Fruit fly (Drosophila melanogaster) whole organism, embryonic: ENCODE measurements around the gene dpr20.

Source experiments
- B-H2 ChIP-seq: fragments of 200-800 bp; sonication (Bioruptor generic); optimal IDR thresholded peaks from 2 replicates; lab custom pipeline; 2018; ENCODE audit warnings: missing biosample characterization, mild to moderate bottlenecking, missing genetic modification characterization
- CG1024 ChIP-seq: fragments of 200-800 bp; sonication (Bioruptor generic); IDR thresholded peaks from 2 replicates; pipeline ENCODE4 v1.3.6; 2022; ENCODE audit warnings: missing biosample characterization, missing genetic modification characterization
- CG10321 ChIP-seq: fragments of 200-800 bp; sonication (Bioruptor generic); IDR thresholded peaks from 2 replicates; pipeline ENCODE4 v1.3.6; 2022; ENCODE audit warnings: missing biosample characterization, missing genetic modification characterization
- CG11456 ChIP-seq: fragments of 200-800 bp; sonication (Bioruptor generic); IDR thresholded peaks from 3 replicates; pipeline ENCODE4 v1.3.6; 2022; ENCODE audit warnings: missing biosample characterization, missing genetic modification characterization
- CG12155 ChIP-seq: fragments of 200-800 bp; sonication (Bioruptor generic); optimal IDR thresholded peaks from 3 replicates; lab custom pipeline; 2016; ENCODE audit warnings: missing biosample characterization, missing genetic modification characterization
- CG13123 ChIP-seq: fragments of 200-800 bp; sonication (Bioruptor generic); optimal IDR thresholded peaks from 2 replicates; lab custom pipeline; 2016; ENCODE audit warnings: missing biosample characterization, missing genetic modification characterization
- CG15073 ChIP-seq: fragments of 200-800 bp; sonication (Bioruptor generic); optimal IDR thresholded peaks from 2 replicates; lab custom pipeline; 2016; ENCODE audit warnings: missing biosample characterization, missing genetic modification characterization
- CG15696 ChIP-seq: fragments of 200-800 bp; sonication (Bioruptor generic); optimal IDR thresholded peaks from 2 replicates; lab custom pipeline; 2019; ENCODE audit warnings: missing biosample characterization, mild to moderate bottlenecking, missing genetic modification characterization, moderate library complexity
- CG17361 ChIP-seq: fragments of 200-800 bp; sonication (Bioruptor generic); IDR thresholded peaks from 3 replicates; pipeline ENCODE4 v1.3.6; 2022; ENCODE audit warnings: missing biosample characterization, missing genetic modification characterization
- CG17802 ChIP-seq: fragments of 200-800 bp; sonication (Bioruptor generic); optimal IDR thresholded peaks from 2 replicates; lab custom pipeline; 2018; ENCODE audit warnings: missing biosample characterization, mild to moderate bottlenecking, missing genetic modification characterization, moderate library complexity
- CG2678 ChIP-seq: fragments of 200-800 bp; sonication (Bioruptor generic); optimal IDR thresholded peaks from 3 replicates; lab custom pipeline; 2019; ENCODE audit warnings: missing biosample characterization, mild to moderate bottlenecking, missing genetic modification characterization, moderate library complexity
- CG3281 ChIP-seq: fragments of 200-800 bp; sonication (Bioruptor generic); optimal IDR thresholded peaks from 3 replicates; lab custom pipeline; 2017; ENCODE audit warnings: missing biosample characterization, mild to moderate bottlenecking, missing genetic modification characterization
- CG34376 ChIP-seq: fragments of 200-800 bp; sonication (Bioruptor generic); optimal IDR thresholded peaks from 2 replicates; lab custom pipeline; 2018; ENCODE audit warnings: missing biosample characterization, mild to moderate bottlenecking, missing genetic modification characterization
- CG4360 ChIP-seq: fragments of 200-800 bp; sonication (Bioruptor generic); IDR thresholded peaks from 2 replicates; pipeline ENCODE4 v1.3.6; 2022; ENCODE audit warnings: missing biosample characterization, missing genetic modification characterization
- CG4730 ChIP-seq: fragments of 200-800 bp; sonication (Bioruptor generic); IDR thresholded peaks from 2 replicates; pipeline ENCODE4 v1.3.6; 2022; ENCODE audit warnings: missing biosample characterization, missing genetic modification characterization
- CG5245 ChIP-seq: fragments of 200-800 bp; sonication (Bioruptor generic); optimal IDR thresholded peaks from 3 replicates; lab custom pipeline; 2016; ENCODE audit warnings: missing biosample characterization, missing genetic modification characterization
- CG6854 ChIP-seq: fragments of 200-800 bp; sonication (Bioruptor generic); optimal IDR thresholded peaks from 3 replicates; lab custom pipeline; 2017; ENCODE audit warnings: missing biosample characterization, mild to moderate bottlenecking, missing genetic modification characterization
- CG7271 ChIP-seq: fragments of 200-800 bp; sonication (Bioruptor generic); optimal IDR thresholded peaks from 2 replicates; lab custom pipeline; 2018; ENCODE audit warnings: missing biosample characterization, mild to moderate bottlenecking, missing genetic modification characterization, moderate library complexity
- CG7745 ChIP-seq: fragments of 200-800 bp; sonication (Bioruptor generic); optimal IDR thresholded peaks from 2 replicates; lab custom pipeline; 2018; ENCODE audit warnings: missing biosample characterization, mild to moderate bottlenecking, missing genetic modification characterization, moderate library complexity
- CG9932 ChIP-seq: fragments of 200-800 bp; sonication (Bioruptor generic); IDR thresholded peaks from 2 replicates; pipeline ENCODE4 v1.3.6; 2022; ENCODE audit warnings: missing biosample characterization, missing genetic modification characterization
- Drgx ChIP-seq: fragments of 200-800 bp; sonication (Bioruptor generic); IDR thresholded peaks from 2 replicates; pipeline ENCODE4 v1.3.6; 2022; ENCODE audit warnings: missing biosample characterization, missing genetic modification characterization
- Fer3 ChIP-seq: fragments of 200-800 bp; sonication (Bioruptor generic); optimal IDR thresholded peaks from 2 replicates; lab custom pipeline; 2018; ENCODE audit warnings: missing biosample characterization, mild to moderate bottlenecking, missing genetic modification characterization, moderate library complexity
- Hand ChIP-seq: fragments of 200-800 bp; sonication (Bioruptor generic); optimal IDR thresholded peaks from 2 replicates; lab custom pipeline; 2017; ENCODE audit warnings: mild to moderate bottlenecking, missing biosample characterization, missing genetic modification reagents, missing genetic modification characterization
- Hr39 ChIP-seq: fragments of >200 bp; optimal IDR thresholded peaks from 2 replicates; lab custom pipeline; 2017
- Hsf ChIP-seq: fragments of 200-800 bp; sonication (Bioruptor generic); optimal IDR thresholded peaks from 3 replicates; lab custom pipeline; 2016; ENCODE audit warnings: missing biosample characterization, missing genetic modification characterization
- Med ChIP-seq: fragments of 200-800 bp; sonication (Bioruptor generic); peaks from one replicate; lab custom pipeline; 2016; ENCODE audit warnings: missing biosample characterization, missing genetic modification characterization, mild to moderate bottlenecking, inconsistent platforms, moderate library complexity
- Meics ChIP-seq: fragments of 200-800 bp; sonication (Bioruptor generic); optimal IDR thresholded peaks from 2 replicates; lab custom pipeline; 2017; ENCODE audit warnings: missing biosample characterization, mild to moderate bottlenecking, missing genetic modification characterization
- Nf-YA ChIP-seq: fragments of 200-800 bp; sonication (Bioruptor generic); IDR thresholded peaks from 2 replicates; pipeline ENCODE4 v1.3.6; 2022; ENCODE audit warnings: missing biosample characterization, missing genetic modification characterization
- Rfx ChIP-seq: fragments of 200-800 bp; sonication (Bioruptor generic); IDR thresholded peaks from 2 replicates; pipeline ENCODE4 v1.3.6; 2022; ENCODE audit warnings: missing biosample characterization, missing genetic modification characterization
- Taf1 ChIP-seq: fragments of 200-800 bp; sonication (Bioruptor generic); IDR thresholded peaks from 2 replicates; pipeline ENCODE4 v1.3.6; 2022; ENCODE audit warnings: missing biosample characterization, missing genetic modification characterization
- Trl ChIP-seq, 3 experiments: fragments of >200 bp in 2 of 3; fragments of 200-800 bp in 1 of 3; sonication (Bioruptor generic) in 1 of 3; optimal IDR thresholded peaks; 2 replicates in 1 of 3; 3 replicates in 2 of 3; lab custom pipeline; 2016 to 2017; ENCODE audit warnings: missing biosample characterization in 1 of 3, missing genetic modification characterization in 1 of 3
- Vsx1 ChIP-seq: fragments of 200-800 bp; sonication (Bioruptor generic); optimal IDR thresholded peaks from 2 replicates; lab custom pipeline; 2017; ENCODE audit warnings: missing biosample characterization, mild to moderate bottlenecking, missing genetic modification characterization, missing genetic modification reagents
- ab ChIP-seq: fragments of 200-800 bp; sonication (Bioruptor generic); optimal IDR thresholded peaks from 2 replicates; lab custom pipeline; 2016; ENCODE audit warnings: missing biosample characterization, missing genetic modification characterization
- caup ChIP-seq: fragments of 200-800 bp; sonication (Bioruptor generic); optimal IDR thresholded peaks from 3 replicates; lab custom pipeline; 2017; ENCODE audit warnings: missing biosample characterization, mild to moderate bottlenecking, missing genetic modification characterization, moderate library complexity; ENCODE audit not compliant: severe bottlenecking
- chm ChIP-seq: fragments of 200-800 bp; sonication (Bioruptor generic); IDR thresholded peaks from 2 replicates; pipeline ENCODE4 v1.3.6; 2022; ENCODE audit warnings: missing biosample characterization, missing genetic modification characterization
- crc ChIP-seq: fragments of 200-800 bp; sonication (Bioruptor generic); optimal IDR thresholded peaks from 2 replicates; lab custom pipeline; 2016; ENCODE audit warnings: missing biosample characterization, missing genetic modification characterization
- dmrt11E ChIP-seq: fragments of 200-800 bp; sonication (Bioruptor generic); optimal IDR thresholded peaks from 3 replicates; lab custom pipeline; 2018; ENCODE audit warnings: missing biosample characterization, mild to moderate bottlenecking, missing genetic modification characterization, moderate library complexity
- ewg ChIP-seq: fragments of 200-800 bp; sonication (Bioruptor generic); optimal IDR thresholded peaks from 3 replicates; lab custom pipeline; 2017; ENCODE audit warnings: mild to moderate bottlenecking, missing biosample characterization, missing genetic modification reagents, missing genetic modification characterization
- hkb ChIP-seq, 2 experiments: fragments of 200-800 bp in 1 of 2; fragments of >200 bp in 1 of 2; sonication (Bioruptor generic) in 1 of 2; IDR thresholded peaks in 1 of 2; optimal IDR thresholded peaks in 1 of 2; 2 replicates each; pipeline versions ENCODE4 v1.3.6 to Lab custom; 2017 to 2022; ENCODE audit warnings: missing biosample characterization in 1 of 2, missing genetic modification characterization in 1 of 2
- lab ChIP-seq: fragments of 200-800 bp; sonication (Bioruptor generic); optimal IDR thresholded peaks from 3 replicates; lab custom pipeline; 2017; ENCODE audit warnings: missing biosample characterization, missing genetic modification characterization, mild to moderate bottlenecking, moderate library complexity, missing genetic modification reagents
- maf-S ChIP-seq: fragments of 200-800 bp; sonication (Bioruptor generic); optimal IDR thresholded peaks from 2 replicates; lab custom pipeline; 2016; ENCODE audit warnings: missing biosample characterization, missing genetic modification characterization
- mam ChIP-seq: fragments of 200-800 bp; sonication (Bioruptor generic); optimal IDR thresholded peaks from 3 replicates; lab custom pipeline; 2016; ENCODE audit warnings: missing biosample characterization, missing genetic modification characterization
- odd ChIP-seq: fragments of 200-800 bp; sonication (Bioruptor generic); optimal IDR thresholded peaks from 2 replicates; lab custom pipeline; 2017; ENCODE audit warnings: missing biosample characterization, mild to moderate bottlenecking, missing genetic modification characterization
- slbo ChIP-seq: fragments of 200-800 bp; sonication (Bioruptor generic); IDR thresholded peaks from 2 replicates; pipeline ENCODE4 v1.3.6; 2022; ENCODE audit warnings: missing biosample characterization, missing genetic modification characterization
- slou ChIP-seq: fragments of 200-800 bp; sonication (Bioruptor generic); optimal IDR thresholded peaks from 3 replicates; lab custom pipeline; 2016; ENCODE audit warnings: missing biosample characterization, missing genetic modification characterization
- sna ChIP-seq: fragments of 200-800 bp; sonication (Bioruptor generic); IDR thresholded peaks from 2 replicates; pipeline ENCODE4 v1.3.6; 2022; ENCODE audit warnings: missing biosample characterization, missing genetic modification characterization; ENCODE audit not compliant: partially characterized antibody
- toy ChIP-seq: fragments of 200-800 bp; sonication (Bioruptor generic); IDR thresholded peaks from 2 replicates; pipeline ENCODE4 v1.3.6; 2022; ENCODE audit warnings: missing biosample characterization, missing genetic modification characterization
- tup ChIP-seq: fragments of 200-800 bp; sonication (Bioruptor generic); optimal IDR thresholded peaks from 2 replicates; lab custom pipeline; 2016; ENCODE audit warnings: missing biosample characterization, mild to moderate bottlenecking, missing genetic modification characterization, moderate library complexity
- vvl ChIP-seq: fragments of 200-800 bp; sonication (Bioruptor generic); IDR thresholded peaks from 2 replicates; pipeline ENCODE4 v1.3.6; 2022; ENCODE audit warnings: missing biosample characterization, missing genetic modification characterization
- yki ChIP-seq: fragments of >200 bp; optimal IDR thresholded peaks from 3 replicates; lab custom pipeline; 2018
- zfh1 ChIP-seq: fragments of 200-800 bp; sonication (Bioruptor generic); IDR thresholded peaks from 3 replicates; pipeline ENCODE4 v1.3.6; 2022; ENCODE audit warnings: missing biosample characterization, missing genetic modification characterization

The dpr20 gene

dm6 chr3L:884239-884638, 27.2 kb upstream of the dpr20 start (continued):
- TF ChIP-seq yki (lab: Kevin White, UChicago), result no peak
- TF ChIP-seq Nf-YA (GFP tag; lab: Robert Waterston, UW), result no peak
- no peak for TF ChIP-seq B-H2 (GFP tag; lab: Kevin White, UChicago)
- no peak for TF ChIP-seq crc (GFP tag; lab: Kevin White, UChicago)
- TF ChIP-seq Taf1, result peak; percentile 7; the same call in 1 of the 2 replicates
- TF ChIP-seq ab (GFP tag; lab: Kevin White, UChicago), result no peak
- no peak for TF ChIP-seq dmrt11E
- TF ChIP-seq Med (GFP tag; lab: Kevin White, UChicago), result peak; percentile 84
- TF ChIP-seq CG4730 (GFP tag; lab: Robert Waterston, UW), result no peak
- TF ChIP-seq CG17361 (GFP tag; lab: Robert Waterston, UW), result no peak
- TF ChIP-seq CG13123 (GFP tag; lab: Kevin White, UChicago), result no peak
- TF ChIP-seq zfh1 (GFP tag; lab: Robert Waterston, UW), result peak; percentile 13; the same call in 1 of the 3 replicates
- TF ChIP-seq Drgx (GFP tag; lab: Robert Waterston, UW), result peak; percentile 24; the same call in 1 of the 2 replicates
- TF ChIP-seq Meics (GFP tag; lab: Kevin White, UChicago), result peak; percentile 33
- TF ChIP-seq CG12155, result no peak
- TF ChIP-seq caup (GFP tag; lab: Kevin White, UChicago), result peak; percentile 28
- no peak for TF ChIP-seq CG15696 (tag; lab: Kevin White, UChicago)
- no peak for TF ChIP-seq Vsx1 (GFP tag; lab: Kevin White, UChicago)
- TF ChIP-seq slbo, result no peak
- TF ChIP-seq tup (GFP tag; lab: Kevin White, UChicago), result no peak
- no peak for TF ChIP-seq Hr39 (lab: Kevin White, UChicago)
- no peak for TF ChIP-seq ewg
- no peak for TF ChIP-seq CG17802 (tag; lab: Kevin White, UChicago)
- TF ChIP-seq toy (GFP tag; lab: Robert Waterston, UW), result no peak
- peak; percentile 15 for TF ChIP-seq CG3281 (GFP tag; lab: Kevin White, UChicago)
- no peak for TF ChIP-seq CG10321 (GFP tag; lab: Robert Waterston, UW)
- TF ChIP-seq sna, result no peak
- TF ChIP-seq CG6854 (GFP tag; lab: Kevin White, UChicago), result no peak
- TF ChIP-seq CG4360, result no peak
- TF ChIP-seq chm, result no peak
- peak; percentile 66 for TF ChIP-seq Rfx (GFP tag; lab: Robert Waterston, UW)
- peak; percentile 23; the same call in 1 of the 2 replicates for TF ChIP-seq CG9932 (GFP tag; lab: Robert Waterston, UW)
- no peak for TF ChIP-seq Hsf (GFP tag; lab: Kevin White, UChicago)
- no peak for TF ChIP-seq CG1024
- TF ChIP-seq CG11456, result 0 out of 3 replicates have a peak, but pooled peaks have one; percentile 4
- TF ChIP-seq hkb (optimal IDR thresholded peaks at IDR 0.05; lab: Kevin White, UChicago), result no peak
- 0 out of 2 replicates have a peak, but pooled peaks have one; percentile 42 for TF ChIP-seq hkb (GFP tag; IDR thresholded peaks at IDR 0.05; lab: Robert Waterston, UW)
- TF ChIP-seq Hand (GFP tag; lab: Kevin White, UChicago), result no peak
- peak; percentile 27 for TF ChIP-seq CG2678 (tag; lab: Kevin White, UChicago)
- no peak for TF ChIP-seq odd (GFP tag; lab: Kevin White, UChicago)
- TF ChIP-seq CG15073, result no peak
- peak; percentile 23 for TF ChIP-seq Fer3 (tag; lab: Kevin White, UChicago)
- no peak for TF ChIP-seq CG34376 (GFP tag; lab: Kevin White, UChicago)
- TF ChIP-seq CG7271 (tag; lab: Kevin White, UChicago), result no peak
- TF ChIP-seq vvl (GFP tag; lab: Robert Waterston, UW), result peak; percentile 30; the same call in 1 of the 2 replicates
- no peak for TF ChIP-seq CG5245
- no peak for TF ChIP-seq CG7745 (tag; lab: Kevin White, UChicago)
- peak; percentile 46 for TF ChIP-seq lab (GFP tag; lab: Kevin White, UChicago)
- TF ChIP-seq mam, result peak; percentile 26
- no peak for TF ChIP-seq maf-S (GFP tag; lab: Kevin White, UChicago)
- TF ChIP-seq Trl (optimal IDR thresholded peaks at IDR 0.05; lab: Kevin White, UChicago), result no peak
- no peak for TF ChIP-seq Trl (GFP tag; optimal IDR thresholded peaks at IDR 0.05; lab: Kevin White, UChicago)
- TF ChIP-seq slou, result no peak
